Worm (Caenorhabditis elegans): ENCODE results near the gene nmur-3.

DNA sequence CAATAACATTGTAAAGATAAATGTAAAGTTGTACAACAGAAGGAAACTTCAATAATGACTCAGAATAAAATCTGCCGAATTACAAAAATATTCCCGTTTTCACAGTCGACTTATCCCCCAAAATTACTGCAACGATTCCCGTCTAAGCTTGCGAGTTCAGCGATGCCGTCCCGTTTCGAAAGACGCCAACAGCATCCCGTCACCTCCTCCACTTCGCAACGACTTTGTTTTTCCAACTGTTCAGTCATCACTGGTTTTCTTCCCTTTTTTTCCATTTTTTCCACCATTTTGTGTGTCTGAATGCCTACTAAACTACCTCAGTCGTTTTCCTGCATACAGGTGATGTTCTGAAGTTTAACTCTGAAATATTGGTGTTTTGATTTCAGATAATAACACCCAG is 25.7 kb upstream of the nmur-3 start, which contains the start of gene F15A8.1:
- TF ChIP-seq nhr-76 (tag; optimal IDR thresholded peaks at IDR 0.05), result no peak
- TF ChIP-seq nhr-28 (tag; optimal IDR thresholded peaks at IDR 0.05), result no peak
